Fruit fly (Drosophila melanogaster) whole organism, adult: Measurements from ENCODE around the gene fau.

Experiments
- CG12768 ChIP-seq: fragments of 200-800 bp; sonication (Bioruptor generic); optimal IDR thresholded peaks from 2 replicates; lab custom pipeline; 2017; ENCODE audit warnings: missing biosample characterization, missing genetic modification characterization, mild to moderate bottlenecking, moderate library complexity, missing genetic modification reagents
- CG14711 ChIP-seq: fragments of 200-800 bp; sonication (Bioruptor generic); optimal IDR thresholded peaks from 2 replicates; lab custom pipeline; 2018; ENCODE audit warnings: missing biosample characterization, mild to moderate bottlenecking, missing genetic modification characterization, moderate library complexity
- CG1620 ChIP-seq: fragments of 200-800 bp; sonication (Bioruptor generic); optimal IDR thresholded peaks from 2 replicates; lab custom pipeline; 2016; ENCODE audit warnings: missing biosample characterization, missing genetic modification characterization
- CG33017 ChIP-seq: fragments of 200-800 bp; sonication (Bioruptor generic); optimal IDR thresholded peaks from 2 replicates; lab custom pipeline; 2018; ENCODE audit warnings: missing biosample characterization, mild to moderate bottlenecking, missing genetic modification characterization, moderate library complexity
- CG7101 ChIP-seq: fragments of 200-800 bp; sonication (Bioruptor generic); optimal IDR thresholded peaks from 2 replicates; lab custom pipeline; 2018; ENCODE audit warnings: missing biosample characterization, mild to moderate bottlenecking, missing genetic modification characterization, moderate library complexity
- Clk ChIP-seq: fragments of 200-800 bp; sonication (Bioruptor generic); optimal IDR thresholded peaks from 2 replicates; lab custom pipeline; 2017; ENCODE audit warnings: missing biosample characterization, missing genetic modification characterization
- Crg-1 ChIP-seq: fragments of 200-800 bp; sonication (Bioruptor generic); optimal IDR thresholded peaks from 2 replicates; lab custom pipeline; 2016; ENCODE audit warnings: missing biosample characterization, missing genetic modification characterization
- Mnt ChIP-seq: fragments of 200-800 bp; sonication (Bioruptor generic); optimal IDR thresholded peaks from 2 replicates; lab custom pipeline; 2016; ENCODE audit warnings: missing biosample characterization, mild to moderate bottlenecking, missing genetic modification characterization
- cnc ChIP-seq, 2 experiments: fragments of >200 bp; optimal IDR thresholded peaks; 2 replicates each; lab custom pipeline; 2017
- kay ChIP-seq: fragments of 200-800 bp; sonication (Bioruptor generic); peaks from one replicate; lab custom pipeline; 2016; ENCODE audit warnings: missing biosample characterization, missing genetic modification characterization, borderline replicate concordance
- ovo ChIP-seq: fragments of 200-800 bp; sonication (Bioruptor generic); optimal IDR thresholded peaks from 2 replicates; lab custom pipeline; 2016; ENCODE audit warnings: missing biosample characterization, missing genetic modification characterization
- tj ChIP-seq: fragments of 200-800 bp; sonication (Bioruptor generic); optimal IDR thresholded peaks from 3 replicates; lab custom pipeline; 2017; ENCODE audit warnings: missing biosample characterization, mild to moderate bottlenecking, missing genetic modification characterization, moderate library complexity
- toe ChIP-seq: fragments of 200-800 bp; sonication (Bioruptor generic); optimal IDR thresholded peaks from 2 replicates; lab custom pipeline; 2016; ENCODE audit warnings: missing biosample characterization, missing genetic modification characterization

DNA sequence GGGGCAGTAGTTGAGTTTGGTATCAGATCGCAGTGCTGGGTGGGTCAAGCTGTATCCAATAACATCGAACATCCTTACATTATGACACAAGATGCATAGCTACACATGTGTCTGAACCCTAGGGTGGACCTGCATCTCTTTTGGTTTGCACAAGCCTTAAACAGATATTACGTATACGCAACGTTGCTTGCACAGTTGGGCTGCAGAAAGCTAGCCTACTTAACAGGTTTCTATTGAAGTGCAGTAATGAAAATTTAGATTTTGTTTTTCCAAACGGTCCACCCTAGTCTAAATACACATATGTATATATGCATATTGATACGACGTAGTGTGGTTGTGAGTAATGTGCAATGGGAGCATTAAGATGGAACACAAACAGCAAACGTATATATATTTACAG lies 1.9 kb downstream of the fau start:
- TF ChIP-seq ovo (GFP tag; lab: Kevin White, UChicago): no peak
- no peak for TF ChIP-seq kay
- TF ChIP-seq toe (GFP tag; lab: Kevin White, UChicago): no peak
- no peak for TF ChIP-seq tj (GFP tag; lab: Kevin White, UChicago)
- TF ChIP-seq Clk (GFP tag; lab: Kevin White, UChicago): no peak
- no peak for TF ChIP-seq Mnt (GFP tag; lab: Kevin White, UChicago)
- no peak for TF ChIP-seq CG7101 (tag; lab: Kevin White, UChicago)
- no peak for TF ChIP-seq CG14711
- no peak for TF ChIP-seq CG1620
- TF ChIP-seq Crg-1: no peak
- TF ChIP-seq cnc (optimal IDR thresholded peaks at IDR 0.05; lab: Kevin White, UChicago): no peak
- no peak for TF ChIP-seq CG12768 (GFP tag; lab: Kevin White, UChicago)
- no peak for TF ChIP-seq CG33017 (tag; lab: Kevin White, UChicago)
